Worm (Caenorhabditis elegans): ENCODE results near the gene acdh-8.

- no peak for TF ChIP-seq lin-39 (tag; optimal IDR thresholded peaks at IDR 0.05)
- no peak for TF ChIP-seq pqm-1 (tag; optimal IDR thresholded peaks at IDR 0.05)
- no peak for TF ChIP-seq nhr-28 (tag; optimal IDR thresholded peaks at IDR 0.05)
- no peak for TF ChIP-seq nhr-77 (tag; optimal IDR thresholded peaks at IDR 0.05)
- TF ChIP-seq ceh-82 (tag; optimal IDR thresholded peaks at IDR 0.05), result no peak
These were observed 5.3 kb downstream of the acdh-8 start, which contains the start of gene K05F1.8 for ce11 chrII:5799553-5799952.
